Fruit fly (Drosophila melanogaster): ENCODE results near the gene Clp.

Clp gene

DNA sequence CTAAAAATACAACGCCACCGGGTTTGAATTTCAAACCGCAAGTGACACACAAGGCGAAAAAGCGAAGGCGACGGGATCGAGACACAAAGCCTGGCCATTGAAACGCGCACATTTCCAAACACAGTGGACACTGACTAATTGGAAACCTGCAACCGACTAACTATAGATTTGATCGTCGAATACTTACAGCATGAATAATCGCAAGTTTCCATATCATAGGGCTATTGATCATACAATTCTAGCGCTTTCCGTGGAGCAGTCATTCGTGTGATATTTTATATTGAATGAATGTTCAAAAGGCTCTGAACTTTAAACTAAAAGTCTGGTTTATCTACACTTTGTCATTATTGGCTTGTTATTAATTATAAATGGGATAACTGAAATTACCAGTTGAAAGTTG, 23.5 kb downstream of the Clp start:
- no peak for TF ChIP-seq CG18262 (tag; optimal IDR thresholded peaks at IDR 0.05)
- no peak for TF ChIP-seq CG3838 (GFP tag; optimal IDR thresholded peaks at IDR 0.05)
- TF ChIP-seq sens (GFP tag): peak; percentile 28
- no peak for TF ChIP-seq scrt (GFP tag; optimal IDR thresholded peaks at IDR 0.05)
- peak; percentile 2 for TF ChIP-seq Ets65A (GFP tag)
- TF ChIP-seq fd64A (GFP tag; optimal IDR thresholded peaks at IDR 0.05): no peak
- TF ChIP-seq CG9932 (GFP tag; IDR thresholded peaks at IDR 0.05): no peak
- no peak for TF ChIP-seq sima (GFP tag; optimal IDR thresholded peaks at IDR 0.05)
- no peak for TF ChIP-seq CG17328 (GFP tag; IDR thresholded peaks at IDR 0.05)
- peak; percentile 36 for TF ChIP-seq grau (tag; optimal IDR thresholded peaks at IDR 0.05)
- TF ChIP-seq tgo (GFP tag; IDR thresholded peaks at IDR 0.05): no peak
- TF ChIP-seq tio (GFP tag; optimal IDR thresholded peaks at IDR 0.05): peak; percentile 7
- TF ChIP-seq CG13775 (GFP tag; optimal IDR thresholded peaks at IDR 0.05): no peak
- no peak for TF ChIP-seq Bdp1 (GFP tag; optimal IDR thresholded peaks at IDR 0.05)
- TF ChIP-seq CG10959 (GFP tag; IDR thresholded peaks at IDR 0.05): no peak
- TF ChIP-seq Med (GFP tag): peak; percentile 21
- no peak for TF ChIP-seq ken (GFP tag; IDR thresholded peaks at IDR 0.05)
- TF ChIP-seq ac (GFP tag; optimal IDR thresholded peaks at IDR 0.05): no peak
- no peak for TF ChIP-seq CG16815 (GFP tag; optimal IDR thresholded peaks at IDR 0.05)
- no peak for TF ChIP-seq btn (GFP tag; optimal IDR thresholded peaks at IDR 0.05)
- no peak for TF ChIP-seq HLH4C (GFP tag; IDR thresholded peaks at IDR 0.05; ENCODE audit: partially characterized antibody)
- no peak for TF ChIP-seq fd3F (GFP tag; optimal IDR thresholded peaks at IDR 0.05)
- TF ChIP-seq ro (GFP tag; IDR thresholded peaks at IDR 0.05): no peak
- no peak for TF ChIP-seq Lpt (GFP tag; optimal IDR thresholded peaks at IDR 0.05)
- no peak for TF ChIP-seq TFAM (GFP tag; optimal IDR thresholded peaks at IDR 0.05)
- no peak for TF ChIP-seq Nf-YC (tag; optimal IDR thresholded peaks at IDR 0.05)
- TF ChIP-seq CG16779 (GFP tag; IDR thresholded peaks at IDR 0.05): no peak
- TF ChIP-seq cad (GFP tag; optimal IDR thresholded peaks at IDR 0.05): no peak
- peak; percentile 11 for TF ChIP-seq gem (tag; optimal IDR thresholded peaks at IDR 0.05)
- no peak for TF ChIP-seq chif (GFP tag; optimal IDR thresholded peaks at IDR 0.05)
- no peak for TF ChIP-seq CG14667 (GFP tag; IDR thresholded peaks at IDR 0.05)
- TF ChIP-seq CG4730 (GFP tag; IDR thresholded peaks at IDR 0.05): no peak
- TF ChIP-seq h (optimal IDR thresholded peaks at IDR 0.05): no peak
- no peak for TF ChIP-seq lmd (GFP tag; IDR thresholded peaks at IDR 0.05)
- TF ChIP-seq CG2875 (GFP tag; optimal IDR thresholded peaks at IDR 0.05): no peak
- TF ChIP-seq CG3065 (GFP tag; optimal IDR thresholded peaks at IDR 0.05): no peak
- no peak for TF ChIP-seq Hmx (GFP tag; optimal IDR thresholded peaks at IDR 0.05)
- TF ChIP-seq D19A (tag; optimal IDR thresholded peaks at IDR 0.05): no peak
- peak; percentile 5 for TF ChIP-seq PHDP (tag; optimal IDR thresholded peaks at IDR 0.05)
- no peak for TF ChIP-seq CG4424 (GFP tag; optimal IDR thresholded peaks at IDR 0.05)
- TF ChIP-seq CG15073 (GFP tag; optimal IDR thresholded peaks at IDR 0.05): no peak
- TF ChIP-seq CG10366 (GFP tag; IDR thresholded peaks at IDR 0.05): no peak
- no peak for TF ChIP-seq CG17802 (tag; optimal IDR thresholded peaks at IDR 0.05)
- peak; percentile 13 for TF ChIP-seq CG2120 (GFP tag; optimal IDR thresholded peaks at IDR 0.05)
- TF ChIP-seq Hmr (GFP tag; optimal IDR thresholded peaks at IDR 0.05): peak; percentile 5
- no peak for TF ChIP-seq CG17186 (GFP tag; optimal IDR thresholded peaks at IDR 0.05)
- TF ChIP-seq CG14050 (GFP tag; IDR thresholded peaks at IDR 0.05): no peak
